Fruit fly (Drosophila melanogaster): ENCODE measurements around the gene CG14564.

DNA sequence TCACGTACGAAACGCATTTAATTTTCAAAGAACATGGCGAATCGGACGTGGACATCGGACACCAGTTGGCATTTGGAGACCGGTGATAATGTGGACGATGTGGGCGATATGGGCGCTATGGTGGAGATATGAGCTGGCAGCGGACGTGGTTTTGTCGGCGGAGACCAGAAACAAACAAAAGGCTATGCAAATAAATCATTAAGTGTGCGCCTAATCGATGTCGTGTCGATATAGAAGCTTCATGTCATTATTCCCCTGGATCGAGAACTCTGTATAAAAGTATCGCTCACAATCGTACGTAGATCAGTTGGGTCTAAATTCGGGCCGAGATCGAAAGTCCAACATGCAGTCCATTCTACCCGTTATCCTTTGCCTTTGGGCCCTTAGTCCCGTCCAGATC, 15.7 kb upstream of the CG14564 start, which contains the start of gene CG14572:
- TF ChIP-seq Hr4 (GFP tag; optimal IDR thresholded peaks at IDR 0.05) (no peak), Met (GFP tag; optimal IDR thresholded peaks at IDR 0.05) (no peak)

Data from whole organism, prepupa.